Fruit fly (Drosophila melanogaster) ovary, adult (tissue): ENCODE measurements around the gene CG11638.

ENCODE experiments used
- CG17801 ChIP-seq: fragments of 200-800 bp; optimal IDR thresholded peaks from 2 replicates; lab custom pipeline; 2019; ENCODE audit warnings: missing biosample characterization, mild to moderate bottlenecking, missing genetic modification characterization, moderate library complexity; ENCODE audit not compliant: partially characterized antibody

CG11638 gene

DNA sequence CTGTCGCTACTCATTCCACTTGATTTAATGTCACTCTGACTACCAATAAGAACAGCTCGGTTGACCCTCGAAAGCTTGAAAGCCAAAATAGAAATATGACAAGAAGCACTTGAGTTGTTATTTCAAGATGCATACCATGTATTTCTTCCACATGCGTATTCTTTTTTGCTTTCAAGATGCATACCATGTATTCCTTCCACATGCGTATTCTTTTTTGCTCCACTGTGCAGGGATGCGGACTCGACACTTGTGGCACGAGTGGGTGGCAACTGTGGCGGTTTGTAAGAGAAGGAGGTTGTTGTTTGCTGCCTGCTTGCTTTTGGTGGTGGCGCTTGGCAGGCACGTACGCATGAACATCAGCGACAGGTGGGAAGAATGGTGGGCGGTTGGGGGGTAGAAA lies 20.3 kb downstream of the CG11638 start:
- TF ChIP-seq CG17801 (GFP tag; lab: Kevin White, UChicago): no peak

DNA sequence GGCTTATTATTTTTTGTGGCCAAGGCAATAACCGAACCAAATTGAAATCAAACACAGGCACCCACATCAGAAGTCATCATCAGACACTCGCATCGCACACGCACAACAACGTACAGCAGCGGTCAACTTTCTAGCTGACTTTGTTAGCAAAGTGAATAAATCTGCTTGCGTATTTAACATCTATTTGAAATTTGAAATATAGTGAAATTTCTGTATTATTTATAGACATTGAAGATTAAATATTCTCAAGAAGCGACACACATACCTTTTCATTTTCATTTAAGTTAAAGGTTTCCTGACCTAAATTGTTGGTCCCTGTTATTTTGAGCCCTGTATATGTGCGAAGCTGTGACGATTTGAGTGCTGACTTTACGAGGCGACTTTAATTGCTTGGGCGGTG lies 27.6 kb downstream of the CG11638 start:
- no peak for TF ChIP-seq CG17801 (GFP tag; lab: Kevin White, UChicago)

DNA sequence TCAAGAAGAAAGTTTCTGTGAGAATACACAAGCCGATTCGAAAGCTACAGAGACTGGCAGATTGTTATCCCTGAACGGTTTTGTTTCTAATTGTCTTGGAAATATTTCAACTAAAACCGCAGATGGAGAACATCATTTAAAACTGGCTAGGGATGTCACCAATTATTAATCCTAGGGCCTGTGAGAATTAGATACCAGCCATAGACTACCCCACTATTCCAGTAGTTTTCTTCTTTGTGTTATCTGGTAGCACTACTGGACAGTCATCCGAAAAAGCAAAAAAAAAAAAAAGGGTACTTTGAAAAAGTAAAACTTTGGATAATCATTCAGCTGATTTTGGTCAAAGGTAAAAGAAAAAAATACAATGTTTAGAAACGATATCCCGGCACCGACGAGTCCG lies 36.3 kb downstream of the CG11638 start, which contains the start of gene CG18823:
TSS of gene CG18823 (plus strand) at position 301 of the 400 bp plus-strand sequence.
- no peak for TF ChIP-seq CG17801 (GFP tag; lab: Kevin White, UChicago)

DNA sequence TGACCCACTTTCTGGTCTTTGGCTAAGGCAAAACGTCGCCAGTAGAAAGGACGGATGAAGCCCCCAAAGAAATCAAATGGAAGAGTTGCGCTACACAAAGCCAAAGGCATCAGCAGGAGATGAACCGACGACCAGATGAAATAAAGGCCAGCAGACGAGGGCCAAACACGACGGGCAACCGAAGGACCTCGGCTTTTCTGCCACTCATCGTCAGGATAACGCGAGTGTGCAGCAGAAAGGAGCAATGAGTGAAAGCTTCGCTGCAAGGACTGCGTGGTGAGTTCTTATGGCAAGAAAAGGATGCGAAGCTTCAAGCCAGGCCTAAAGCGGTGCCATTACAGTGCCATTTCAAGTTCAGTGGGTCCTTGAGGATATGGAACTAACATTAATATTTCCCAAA lies 40.6 kb downstream of the CG11638 start:
- TF ChIP-seq CG17801 (GFP tag; lab: Kevin White, UChicago): no peak

DNA sequence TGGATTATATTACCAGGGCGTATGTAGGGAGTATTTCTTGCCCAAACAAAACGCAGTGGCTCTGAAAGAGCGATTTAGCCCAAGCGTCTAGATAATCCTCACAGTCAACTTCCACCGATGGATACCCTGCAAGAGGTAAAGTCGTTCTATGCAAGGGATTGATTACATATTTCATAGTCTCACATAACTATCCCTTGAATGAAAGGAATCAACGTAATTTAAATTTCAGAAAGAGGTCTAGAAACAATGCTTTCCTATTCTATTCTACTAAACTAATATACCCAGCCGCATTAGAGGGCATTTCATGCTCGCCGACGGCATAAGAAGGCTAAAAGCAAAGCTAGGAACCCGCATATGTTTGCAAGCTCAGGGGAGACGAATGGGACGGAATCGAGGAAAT lies 59.7 kb downstream of the CG11638 start:
- no peak for TF ChIP-seq CG17801 (GFP tag; lab: Kevin White, UChicago)

DNA sequence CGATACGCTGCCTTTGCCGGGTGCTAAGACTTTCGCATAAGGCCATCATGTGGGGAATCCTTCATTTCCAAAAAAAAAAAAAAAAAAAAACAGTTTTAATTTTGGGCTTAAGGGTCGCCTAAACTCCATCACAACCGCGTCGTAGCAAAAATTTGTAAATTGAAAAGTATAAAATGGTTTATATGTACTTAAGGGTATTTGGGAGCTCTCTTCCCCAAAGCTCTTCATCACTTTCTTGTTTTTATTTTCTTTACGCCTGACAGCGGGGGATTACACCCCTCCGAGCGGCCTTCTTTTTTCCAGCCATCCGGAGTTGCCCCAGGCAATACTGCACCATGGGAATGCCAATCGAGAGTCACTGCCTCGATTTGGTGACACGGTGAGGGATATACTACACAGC lies 62.5 kb downstream of the CG11638 start:
- TF ChIP-seq CG17801 (GFP tag; lab: Kevin White, UChicago): no peak
